Worm (Caenorhabditis elegans): Measurements from ENCODE around the gene srsx-9.

- TF ChIP-seq W03F9.2 (tag; optimal IDR thresholded peaks at IDR 0.05) (no peak), him-1 (tag; optimal IDR thresholded peaks at IDR 0.05) (no peak), dao-5 (tag; optimal IDR thresholded peaks at IDR 0.05) (no peak)
These were observed 5.6 kb downstream of the srsx-9 start for ce11 chrV:4967238-4967637.

All from whole organism, L4/young adult.